Worm (Caenorhabditis elegans) whole organism, young adult: ENCODE data around the gene Y108G3AL.2.

Experiments
- B0261.1 ChIP-seq: sonication (generic microtip); optimal IDR thresholded peaks from 2 replicates; lab custom pipeline; 2016; ENCODE audit warnings: mild to moderate bottlenecking, missing genetic modification characterization, moderate library complexity, missing compliant biosample characterization
- B0336.3 ChIP-seq: fragments of 200-800 bp; sonication (Bioruptor generic); IDR thresholded peaks from 2 replicates; pipeline ENCODE4 v1.3.6; 2022; ENCODE audit warnings: missing genetic modification characterization, missing compliant biosample characterization
- C17E4.6 ChIP-seq: fragments of 200-800 bp; sonication (Bioruptor generic); IDR thresholded peaks from 2 replicates; pipeline ENCODE4 v1.3.6; 2022; ENCODE audit warnings: missing genetic modification reagents, missing genetic modification characterization, missing compliant biosample characterization
- F10E7.11 ChIP-seq: sonication (generic microtip); optimal IDR thresholded peaks from 2 replicates; lab custom pipeline; 2017; ENCODE audit warnings: mild to moderate bottlenecking, missing genetic modification characterization, moderate library complexity, missing compliant biosample characterization
- F22D6.2 ChIP-seq: sonication (generic microtip); optimal IDR thresholded peaks from 2 replicates; lab custom pipeline; 2016; ENCODE audit warnings: mild to moderate bottlenecking, missing genetic modification characterization, missing compliant biosample characterization
- F52B5.7 ChIP-seq: sonication (generic microtip); optimal IDR thresholded peaks from 2 replicates; lab custom pipeline; 2016; ENCODE audit warnings: mild to moderate bottlenecking, missing genetic modification characterization, missing compliant biosample characterization
- F55B11.4 ChIP-seq: sonication (generic microtip); optimal IDR thresholded peaks from 2 replicates; lab custom pipeline; 2016; ENCODE audit warnings: missing compliant biosample characterization, missing genetic modification characterization, borderline replicate concordance; ENCODE audit not compliant: insufficient read depth
- K11D2.4 ChIP-seq: fragments of 200-800 bp; sonication (Bioruptor generic); IDR thresholded peaks from 2 replicates; pipeline ENCODE4 v1.3.6; 2022; ENCODE audit warnings: missing genetic modification reagents, missing genetic modification characterization, missing compliant biosample characterization
- T26A5.8 ChIP-seq: sonication (generic microtip); optimal IDR thresholded peaks from 2 replicates; lab custom pipeline; 2016; ENCODE audit warnings: missing genetic modification characterization, missing compliant biosample characterization
- Y67H2A.10 ChIP-seq: fragments of 200-800 bp; sonication (Bioruptor generic); conservative IDR thresholded peaks from 2 replicates; pipeline ENCODE4 v1.3.6; 2022; ENCODE audit warnings: missing genetic modification reagents, missing genetic modification characterization, missing compliant biosample characterization
- aptf-3 ChIP-seq: fragments of 200-800 bp; sonication (Bioruptor generic); IDR thresholded peaks from 2 replicates; pipeline ENCODE4 v1.3.6; 2022; ENCODE audit warnings: missing genetic modification characterization, missing compliant biosample characterization
- athp-1 ChIP-seq: sonication (generic microtip); optimal IDR thresholded peaks from 2 replicates; lab custom pipeline; 2017; ENCODE audit warnings: mild to moderate bottlenecking, missing genetic modification characterization, missing compliant biosample characterization
- attf-3 ChIP-seq: fragments of 200-800 bp; sonication (Bioruptor generic); conservative IDR thresholded peaks from 2 replicates; pipeline ENCODE4 v1.3.6; 2022; ENCODE audit warnings: missing genetic modification reagents, missing genetic modification characterization, missing compliant biosample characterization
- attf-5 ChIP-seq: fragments of 200-800 bp; sonication (Bioruptor generic); optimal IDR thresholded peaks from 2 replicates; lab custom pipeline; 2018; ENCODE audit warnings: mild to moderate bottlenecking, missing genetic modification characterization, missing compliant biosample characterization
- attf-6 ChIP-seq: fragments of 200-800 bp; sonication (Bioruptor generic); IDR thresholded peaks from 2 replicates; pipeline ENCODE4 v1.3.6; 2022; ENCODE audit warnings: missing genetic modification reagents, missing genetic modification characterization, missing compliant biosample characterization
- bed-1 ChIP-seq: fragments of 200-800 bp; sonication (Bioruptor generic); IDR thresholded peaks from 2 replicates; pipeline ENCODE4 v1.3.6; 2022; ENCODE audit warnings: missing genetic modification reagents, missing genetic modification characterization, missing compliant biosample characterization
- ceh-40 ChIP-seq: fragments of 200-800 bp; sonication (Bioruptor generic); IDR thresholded peaks from 2 replicates; pipeline ENCODE4 v1.3.6; 2022; ENCODE audit warnings: missing genetic modification characterization, missing compliant biosample characterization
- ceh-79 ChIP-seq: sonication (generic microtip); optimal IDR thresholded peaks from 2 replicates; lab custom pipeline; 2017; ENCODE audit warnings: mild to moderate bottlenecking, missing genetic modification characterization, missing compliant biosample characterization
- chd-7 ChIP-seq: sonication (generic microtip); optimal IDR thresholded peaks from 2 replicates; lab custom pipeline; 2016; ENCODE audit warnings: mild to moderate bottlenecking, missing genetic modification characterization, moderate library complexity, missing compliant biosample characterization
- dox-1 ChIP-seq: fragments of 200-800 bp; sonication (Bioruptor generic); IDR thresholded peaks from 2 replicates; pipeline ENCODE4 v1.3.6; 2022; ENCODE audit warnings: missing genetic modification reagents, missing genetic modification characterization, missing compliant biosample characterization
- dpff-1 ChIP-seq: sonication (generic microtip); optimal IDR thresholded peaks from 2 replicates; lab custom pipeline; 2017; ENCODE audit warnings: mild to moderate bottlenecking, missing genetic modification characterization, missing compliant biosample characterization
- dpl-1 ChIP-seq: fragments of 150-350 bp; optimal IDR thresholded peaks from 2 replicates; lab custom pipeline; 2014; ENCODE audit warnings: missing biosample characterization, missing genetic modification reagents, missing genetic modification characterization
- egl-44 ChIP-seq: fragments of 200-800 bp; sonication (Bioruptor generic); IDR thresholded peaks from 2 replicates; pipeline ENCODE4 v1.3.6; 2022; ENCODE audit warnings: missing genetic modification reagents, missing genetic modification characterization, missing compliant biosample characterization
- fkh-3 ChIP-seq: sonication (generic microtip); optimal IDR thresholded peaks from 2 replicates; lab custom pipeline; 2016; ENCODE audit warnings: mild to moderate bottlenecking, missing genetic modification characterization, missing compliant biosample characterization
- hlh-12 ChIP-seq: sonication (generic microtip); optimal IDR thresholded peaks from 2 replicates; lab custom pipeline; 2016; ENCODE audit warnings: missing genetic modification characterization, missing compliant biosample characterization
- hlh-26 ChIP-seq: fragments of 200-800 bp; sonication (Bioruptor generic); conservative IDR thresholded peaks from 2 replicates; pipeline ENCODE4 v1.3.6; 2022; ENCODE audit warnings: missing genetic modification reagents, missing genetic modification characterization, missing compliant biosample characterization
- hmg-1.2 ChIP-seq: fragments of 200-800 bp; sonication (Bioruptor generic); IDR thresholded peaks from 2 replicates; pipeline ENCODE4 v1.3.6; 2022; ENCODE audit warnings: missing genetic modification reagents, missing genetic modification characterization, missing compliant biosample characterization
- hmg-20 ChIP-seq: fragments of 200-800 bp; sonication (Bioruptor generic); IDR thresholded peaks from 2 replicates; pipeline ENCODE4 v1.3.6; 2022; ENCODE audit warnings: missing genetic modification reagents, missing genetic modification characterization, missing compliant biosample characterization
- hsf-1 ChIP-seq: fragments of 200-800 bp; sonication (Bioruptor generic); IDR thresholded peaks from 2 replicates; pipeline ENCODE4 v1.3.6; 2022; ENCODE audit warnings: missing genetic modification reagents, missing genetic modification characterization, missing compliant biosample characterization
- lag-1 ChIP-seq: fragments of 200-800 bp; sonication (Bioruptor generic); IDR thresholded peaks from 2 replicates; pipeline ENCODE4 v1.3.6; 2022; ENCODE audit warnings: missing genetic modification reagents, missing genetic modification characterization, missing compliant biosample characterization
- lin-26 ChIP-seq: fragments of 200-800 bp; sonication (Bioruptor generic); IDR thresholded peaks from 2 replicates; pipeline ENCODE4 v1.3.6; 2022; ENCODE audit warnings: missing genetic modification reagents, missing genetic modification characterization, missing compliant biosample characterization
- lin-54 ChIP-seq: fragments of 200-800 bp; sonication (Bioruptor generic); optimal IDR thresholded peaks from 2 replicates; lab custom pipeline; 2018; ENCODE audit warnings: mild to moderate bottlenecking, missing genetic modification characterization, missing compliant biosample characterization
- lsy-27 ChIP-seq: sonication (generic microtip); optimal IDR thresholded peaks from 2 replicates; lab custom pipeline; 2017; ENCODE audit warnings: missing genetic modification characterization, mild to moderate bottlenecking, missing compliant biosample characterization, antibody characterized with exemption, missing genotype, borderline replicate concordance; ENCODE audit not compliant: insufficient read depth
- mcd-1 ChIP-seq: fragments of 200-800 bp; sonication (Bioruptor generic); IDR thresholded peaks from 2 replicates; pipeline ENCODE4 v1.3.6; 2022; ENCODE audit warnings: missing genetic modification reagents, missing genetic modification characterization, missing compliant biosample characterization
- nhr-27 ChIP-seq: fragments of 200-800 bp; sonication (Bioruptor generic); optimal IDR thresholded peaks from 2 replicates; lab custom pipeline; 2018; ENCODE audit warnings: mild to moderate bottlenecking, missing genetic modification characterization, moderate library complexity, missing compliant biosample characterization
- nhr-80 ChIP-seq: sonication (generic microtip); optimal IDR thresholded peaks from 2 replicates; lab custom pipeline; 2016; ENCODE audit warnings: missing genetic modification characterization, missing compliant biosample characterization
- nhr-90 ChIP-seq: sonication (generic microtip); optimal IDR thresholded peaks from 2 replicates; lab custom pipeline; 2016; ENCODE audit warnings: missing genotype, mild to moderate bottlenecking, missing genetic modification characterization, missing compliant biosample characterization
- pbrm-1 ChIP-seq: fragments of 200-800 bp; sonication (Bioruptor generic); IDR thresholded peaks from 2 replicates; pipeline ENCODE4 v1.3.6; 2022; ENCODE audit warnings: missing genetic modification reagents, missing genetic modification characterization, missing compliant biosample characterization
- repo-1 ChIP-seq: sonication (generic microtip); optimal IDR thresholded peaks from 2 replicates; lab custom pipeline; 2017; ENCODE audit warnings: mild to moderate bottlenecking, missing genetic modification characterization, missing compliant biosample characterization
- sdz-38 ChIP-seq: sonication (generic microtip); optimal IDR thresholded peaks from 2 replicates; lab custom pipeline; 2016; ENCODE audit warnings: missing genotype, missing genetic modification characterization, missing compliant biosample characterization
- somi-1 ChIP-seq: fragments of 200-800 bp; sonication (Bioruptor generic); optimal IDR thresholded peaks from 2 replicates; lab custom pipeline; 2018; ENCODE audit warnings: mild to moderate bottlenecking, missing genetic modification characterization, missing compliant biosample characterization
- tlf-1 ChIP-seq: fragments of 200-800 bp; sonication (Bioruptor generic); optimal IDR thresholded peaks from 2 replicates; lab custom pipeline; 2018; ENCODE audit warnings: mild to moderate bottlenecking, missing genetic modification characterization, missing compliant biosample characterization
- unc-130 ChIP-seq: sonication (generic microtip); optimal IDR thresholded peaks from 2 replicates; lab custom pipeline; 2016; ENCODE audit warnings: missing genetic modification reagents, missing genetic modification characterization, missing compliant biosample characterization
- unc-62 ChIP-seq: fragments of 150-350 bp; optimal IDR thresholded peaks from 2 replicates; lab custom pipeline; 2014; ENCODE audit warnings: missing biosample characterization, missing genetic modification reagents, missing genetic modification characterization
- zim-3 ChIP-seq: sonication (generic microtip); optimal IDR thresholded peaks from 2 replicates; lab custom pipeline; 2017; ENCODE audit warnings: mild to moderate bottlenecking, missing genetic modification characterization, moderate library complexity, missing compliant biosample characterization
- ztf-18 ChIP-seq: sonication (generic microtip); optimal IDR thresholded peaks from 2 replicates; lab custom pipeline; 2016; ENCODE audit warnings: missing genotype, mild to moderate bottlenecking, missing genetic modification characterization, missing compliant biosample characterization
- ztf-22 ChIP-seq: fragments of 200-800 bp; sonication (Bioruptor generic); optimal IDR thresholded peaks from 2 replicates; lab custom pipeline; 2018; ENCODE audit warnings: mild to moderate bottlenecking, missing genetic modification characterization, moderate library complexity, missing compliant biosample characterization
- ztf-25 ChIP-seq: fragments of 200-800 bp; sonication (Bioruptor generic); IDR thresholded peaks from 2 replicates; pipeline ENCODE4 v1.3.6; 2022; ENCODE audit warnings: missing genetic modification reagents, missing genetic modification characterization, missing compliant biosample characterization
- ztf-26 ChIP-seq: sonication (generic microtip); optimal IDR thresholded peaks from 2 replicates; lab custom pipeline; 2017; ENCODE audit warnings: missing genetic modification characterization, missing compliant biosample characterization
- ztf-3 ChIP-seq: fragments of 200-800 bp; sonication (Bioruptor generic); optimal IDR thresholded peaks from 2 replicates; lab custom pipeline; 2018; ENCODE audit warnings: mild to moderate bottlenecking, missing genetic modification characterization, missing compliant biosample characterization

Gene Y108G3AL.2

ce11 chrV:126610-127009, 40.2 kb upstream of the Y108G3AL.2 start, which contains the start of gene W03F9.1 (continued):
- no peak for TF ChIP-seq sdz-38 (tag; lab: Kevin White, UChicago)
- no peak for TF ChIP-seq lin-26 (GFP tag; lab: Robert Waterston, UW)
- TF ChIP-seq F10E7.11 (tag; lab: Kevin White, UChicago) = no peak
- TF ChIP-seq aptf-3 (GFP tag; lab: Robert Waterston, UW) = no peak
- no peak for TF ChIP-seq nhr-90 (tag; lab: Kevin White, UChicago)
- no peak for TF ChIP-seq B0261.1 (tag; lab: Kevin White, UChicago)
- TF ChIP-seq F52B5.7 (tag; lab: Kevin White, UChicago) = no peak
- TF ChIP-seq Y67H2A.10 (GFP tag; lab: Robert Waterston, UW) = no peak
- no peak for TF ChIP-seq nhr-80 (tag; lab: Kevin White, UChicago)
- TF ChIP-seq hmg-20 = no peak
- TF ChIP-seq lsy-27 (tag; lab: Kevin White, UChicago) = no peak
- TF ChIP-seq dpl-1 (GFP tag; lab: Kevin White, UChicago) = peak; percentile 3
- TF ChIP-seq hlh-26 (GFP tag; lab: Robert Waterston, UW) = no peak
- no peak for TF ChIP-seq fkh-3 (tag; lab: Kevin White, UChicago)
- TF ChIP-seq egl-44 = no peak
- no peak for TF ChIP-seq ceh-40 (GFP tag; lab: Robert Waterston, UW)
- no peak for TF ChIP-seq dpff-1 (tag; lab: Kevin White, UChicago)
- peak; percentile 75 for TF ChIP-seq lin-54 (GFP tag; lab: Kevin White, UChicago)
- no peak for TF ChIP-seq C17E4.6 (GFP tag; lab: Robert Waterston, UW)
- TF ChIP-seq mcd-1 (GFP tag; lab: Robert Waterston, UW) = peak; percentile 62
- peak; percentile 100 for TF ChIP-seq hmg-1.2 (GFP tag; lab: Robert Waterston, UW)
- TF ChIP-seq dox-1 = peak; percentile 86
- TF ChIP-seq ztf-26 = peak; percentile 27
- TF ChIP-seq unc-130 = no peak
- TF ChIP-seq repo-1 (tag; lab: Kevin White, UChicago) = no peak
- TF ChIP-seq attf-5 (GFP tag; lab: Kevin White, UChicago) = peak; percentile 57
- no peak for TF ChIP-seq somi-1 (GFP tag; lab: Kevin White, UChicago)
- no peak for TF ChIP-seq zim-3 (tag; lab: Kevin White, UChicago)
- no peak for TF ChIP-seq hlh-12
- TF ChIP-seq F55B11.4 (tag; lab: Kevin White, UChicago) = no peak
- TF ChIP-seq K11D2.4 (GFP tag; lab: Robert Waterston, UW) = peak; percentile 55; the same call in 1 of the 2 replicates
- peak; percentile 27 for TF ChIP-seq ztf-18
- peak; percentile 48 for TF ChIP-seq tlf-1 (GFP tag; lab: Kevin White, UChicago)
- no peak for TF ChIP-seq chd-7 (tag; lab: Kevin White, UChicago)
- TF ChIP-seq nhr-27 (tag; lab: Kevin White, UChicago) = no peak
- TF ChIP-seq bed-1 (GFP tag; lab: Robert Waterston, UW) = no peak
- TF ChIP-seq ztf-25 (GFP tag; lab: Robert Waterston, UW) = no peak
- no peak for TF ChIP-seq athp-1
- TF ChIP-seq unc-62 = no peak
- TF ChIP-seq ztf-3 (GFP tag; lab: Kevin White, UChicago) = no peak
- TF ChIP-seq F22D6.2 (tag; lab: Kevin White, UChicago) = no peak
- no peak for TF ChIP-seq ztf-22 (GFP tag; lab: Kevin White, UChicago)
- no peak for TF ChIP-seq lag-1
- peak; percentile 48; the same call in 1 of the 2 replicates for TF ChIP-seq B0336.3 (GFP tag; lab: Robert Waterston, UW)
- TF ChIP-seq T26A5.8 = no peak
- TF ChIP-seq ceh-79 (tag; lab: Kevin White, UChicago) = no peak
- peak; percentile 35; the same call in 1 of the 2 replicates for TF ChIP-seq pbrm-1 (GFP tag; lab: Robert Waterston, UW)
- TF ChIP-seq attf-3 (GFP tag; lab: Robert Waterston, UW) = peak; percentile 59
- TF ChIP-seq hsf-1 (GFP tag; lab: Robert Waterston, UW) = peak; percentile 98
- no peak for TF ChIP-seq attf-6
